Fruit fly (Drosophila melanogaster): Measurements from ENCODE around the gene Pyroxd1.

Pyroxd1 gene

DNA sequence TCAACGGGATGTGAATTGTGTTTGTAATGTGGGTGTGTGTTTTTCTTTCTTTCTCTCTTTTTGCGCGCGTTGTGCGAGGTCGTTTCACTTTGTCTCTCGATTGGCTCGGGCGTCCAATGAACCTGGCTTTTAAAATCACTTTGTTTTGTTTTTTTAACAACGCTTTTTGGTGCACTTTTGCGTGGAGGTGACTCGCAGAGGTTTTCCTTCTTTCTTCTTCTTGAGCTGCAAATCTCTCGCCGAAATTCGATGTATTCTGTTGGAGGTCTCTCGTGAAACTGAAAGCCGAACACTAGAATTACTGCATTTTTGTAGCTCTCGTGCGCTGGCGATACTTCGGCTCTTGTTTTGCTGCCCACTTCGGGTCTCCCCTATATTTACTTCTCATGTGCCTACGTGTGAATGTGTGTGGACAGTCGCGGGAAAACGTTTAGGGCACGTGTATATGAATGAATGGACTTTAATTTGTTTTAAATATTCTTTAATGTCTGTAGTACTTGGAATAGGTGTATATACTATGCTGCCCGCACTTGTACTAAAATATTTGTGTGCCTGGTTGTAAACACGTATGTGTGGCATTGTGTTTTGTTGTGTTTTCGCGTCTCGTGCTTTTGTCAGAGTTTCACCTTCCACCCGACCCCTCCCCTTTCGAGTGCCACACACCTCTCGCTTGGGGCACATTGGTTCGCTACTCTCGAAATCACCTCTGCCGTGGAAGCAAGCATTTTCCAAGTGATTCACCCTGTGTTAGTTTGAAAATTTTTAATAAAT lies 6.3 kb upstream of the Pyroxd1 start, which contains the start of gene fok (continued):
- TF ChIP-seq h (optimal IDR thresholded peaks at IDR 0.05) (no peak), CG10979 (tag; optimal IDR thresholded peaks at IDR 0.05) (peak; percentile 96), Blimp-1 (GFP tag; optimal IDR thresholded peaks at IDR 0.05) (peak; percentile 95), Dbx (GFP tag; IDR thresholded peaks at IDR 0.05) (peak; percentile 96), Jarid2 (GFP tag; optimal IDR thresholded peaks at IDR 0.05) (peak; percentile 82), CG17568 (GFP tag; optimal IDR thresholded peaks at IDR 0.05) (peak; percentile 94), CG10431 (GFP tag; optimal IDR thresholded peaks at IDR 0.05) (peak; percentile 89), CG12071 (GFP tag; optimal IDR thresholded peaks at IDR 0.05) (peak; percentile 96), Stat92E (GFP tag; optimal IDR thresholded peaks at IDR 0.05) (peak in 1 of 3 experiments; percentile 95), ATbp (GFP tag; optimal IDR thresholded peaks at IDR 0.05) (peak; percentile 97), gce (GFP tag; IDR thresholded peaks at IDR 0.05) (peak; percentile 78), HLHmδ (GFP tag; optimal IDR thresholded peaks at IDR 0.05) (peak; percentile 75), NC2α (GFP tag; optimal IDR thresholded peaks at IDR 0.05) (peak; percentile 90), CG14441 (GFP tag; IDR thresholded peaks at IDR 0.05) (peak; percentile 92), Doc2 (GFP tag; IDR thresholded peaks at IDR 0.05) (peak; percentile 52), CG2199 (GFP tag; IDR thresholded peaks at IDR 0.05) (peak; percentile 82; the same call in 2 of the 3 replicates), chinmo (GFP tag; IDR thresholded peaks at IDR 0.05; ENCODE audit: partially characterized antibody) (peak; percentile 88), Hmr (GFP tag; optimal IDR thresholded peaks at IDR 0.05) (peak; percentile 98), CG9797 (GFP tag; optimal IDR thresholded peaks at IDR 0.05) (peak; percentile 63), CG9609 (GFP tag; optimal IDR thresholded peaks at IDR 0.05) (peak; percentile 92), Camta (GFP tag; optimal IDR thresholded peaks at IDR 0.05) (peak; percentile 93), corto (GFP tag; optimal IDR thresholded peaks at IDR 0.05) (peak; percentile 98), CG30431 (GFP tag; optimal IDR thresholded peaks at IDR 0.05) (peak; percentile 91), fd3F (GFP tag; optimal IDR thresholded peaks at IDR 0.05) (peak; percentile 93), CG18011 (GFP tag; optimal IDR thresholded peaks at IDR 0.05) (peak; percentile 86), C15 (GFP tag; IDR thresholded peaks at IDR 0.05) (no peak), Scr (GFP tag; IDR thresholded peaks at IDR 0.05; ENCODE audit: partially characterized antibody) (peak; percentile 29; the same call in 1 of the 2 replicates), CG8089 (GFP tag; optimal IDR thresholded peaks at IDR 0.05) (peak; percentile 90), CG11504 (tag; optimal IDR thresholded peaks at IDR 0.05) (peak; percentile 97), CG4707 (GFP tag; optimal IDR thresholded peaks at IDR 0.05) (peak; percentile 87), CG1792 (GFP tag; optimal IDR thresholded peaks at IDR 0.05) (peak; percentile 89), CG7745 (tag; optimal IDR thresholded peaks at IDR 0.05) (peak; percentile 48), Sox102F (GFP tag; optimal IDR thresholded peaks at IDR 0.05) (peak; percentile 95), peb (GFP tag; IDR thresholded peaks at IDR 0.05) (peak; percentile 88), CG18599 (GFP tag; optimal IDR thresholded peaks at IDR 0.05) (peak; percentile 99), CG11723 (GFP tag; optimal IDR thresholded peaks at IDR 0.05) (peak; percentile 96), Dref (GFP tag; IDR thresholded peaks at IDR 0.05) (0 out of 2 replicates have a peak, but pooled peaks have one; percentile 33), Elba2 (GFP tag; optimal IDR thresholded peaks at IDR 0.05) (no peak), Vsx1 (GFP tag; optimal IDR thresholded peaks at IDR 0.05) (peak; percentile 92), CG2120 (GFP tag; optimal IDR thresholded peaks at IDR 0.05) (peak; percentile 98), CG15601 (tag; optimal IDR thresholded peaks at IDR 0.05) (peak; percentile 95), ro (GFP tag; IDR thresholded peaks at IDR 0.05) (peak; percentile 86), scrt (GFP tag; optimal IDR thresholded peaks at IDR 0.05) (peak; percentile 95), mirr (GFP tag; optimal IDR thresholded peaks at IDR 0.05) (peak; percentile 99), salm (tag; optimal IDR thresholded peaks at IDR 0.05) (peak; percentile 97), p53 (GFP tag; optimal IDR thresholded peaks at IDR 0.05) (peak; percentile 79), cad (GFP tag; optimal IDR thresholded peaks at IDR 0.05) (no peak), CG15269 (tag; optimal IDR thresholded peaks at IDR 0.05) (peak; percentile 98)
